Fruit fly (Drosophila melanogaster) Kc167 (cell line): ENCODE measurements around the gene CG2818.

Source experiments
- Myc ChIP-seq: fragments of >200 bp; optimal IDR thresholded peaks from 2 replicates; lab custom pipeline; 2017; ENCODE audit warnings: missing external identifiers
- Sin3A ChIP-seq: fragments of >200 bp; optimal IDR thresholded peaks from 2 replicates; lab custom pipeline; 2018; ENCODE audit warnings: missing external identifiers
- h ChIP-seq: fragments of >200 bp; optimal IDR thresholded peaks from 3 replicates; lab custom pipeline; 2018; ENCODE audit warnings: missing external identifiers
- insv ChIP-seq: fragments of >200 bp; optimal IDR thresholded peaks from 3 replicates; lab custom pipeline; 2018; ENCODE audit warnings: missing external identifiers
- psq ChIP-seq: fragments of >200 bp; optimal IDR thresholded peaks from 2 replicates; lab custom pipeline; 2017; ENCODE audit warnings: missing external identifiers
- ttk ChIP-seq: sonication (Bioruptor generic); optimal IDR thresholded peaks from 2 replicates; lab custom pipeline; 2017; ENCODE audit warnings: missing external identifiers

The CG2818 gene

dm6 chr2L:3712949-3713416 lies at the start of gene CG2818, which contains the start of gene CG31955:
Gene CG2818, plus strand, starts transcription at chr2L:3713360.
Gene CG31955, minus strand, starts transcription at chr2L:3713105.
- TF ChIP-seq ttk: no peak
- TF ChIP-seq insv (lab: Kevin White, UChicago): no peak
- TF ChIP-seq psq (lab: Kevin White, UChicago): no peak
- no peak for TF ChIP-seq h
- TF ChIP-seq Myc (lab: Kevin White, UChicago): no peak
- TF ChIP-seq Sin3A (lab: Kevin White, UChicago): no peak

dm6 chr2L:3668451-3668850 lies 44.7 kb upstream of the CG2818 start, which contains the start of gene Sfp24Ba:
Gene Sfp24Ba, minus strand, starts transcription at chr2L:3668551.
- TF ChIP-seq insv (lab: Kevin White, UChicago) (no peak), ttk (no peak), Myc (lab: Kevin White, UChicago) (no peak), Sin3A (lab: Kevin White, UChicago) (no peak), h (no peak), psq (lab: Kevin White, UChicago) (no peak)

dm6 chr2L:3669034-3669433 lies 44.1 kb upstream of the CG2818 start, which contains the start of gene Sfp24Bd:
Gene Sfp24Bd, minus strand, starts transcription at chr2L:3669134.
- TF ChIP-seq h (no peak), insv (lab: Kevin White, UChicago) (no peak), Sin3A (lab: Kevin White, UChicago) (no peak), Myc (lab: Kevin White, UChicago) (no peak), ttk (no peak), psq (lab: Kevin White, UChicago) (no peak)

- TF ChIP-seq insv (lab: Kevin White, UChicago) (no peak), Sin3A (lab: Kevin White, UChicago) (no peak), Myc (lab: Kevin White, UChicago) (no peak), ttk (no peak)
These were observed 43.5 kb upstream of the CG2818 start, which contains the start of gene Sfp24Bb for dm6 chr2L:3669675-3670074. Gene Sfp24Bb, minus strand, starts transcription at chr2L:3669775.

- TF ChIP-seq h (no peak), insv (lab: Kevin White, UChicago) (no peak), Sin3A (lab: Kevin White, UChicago) (no peak), Myc (lab: Kevin White, UChicago) (no peak), psq (lab: Kevin White, UChicago) (no peak), ttk (no peak)
These were observed 42.7 kb upstream of the CG2818 start, which contains the start of gene Sfp24Bc for dm6 chr2L:3670481-3670880. Gene Sfp24Bc, minus strand, starts transcription at chr2L:3670581.

dm6 chr2L:3675770-3676169 lies 37.4 kb upstream of the CG2818 start:
- no peak for TF ChIP-seq insv (lab: Kevin White, UChicago)
- TF ChIP-seq psq (lab: Kevin White, UChicago): no peak
- no peak for TF ChIP-seq h
- no peak for TF ChIP-seq Sin3A (lab: Kevin White, UChicago)
- no peak for TF ChIP-seq Myc (lab: Kevin White, UChicago)
- TF ChIP-seq ttk: no peak

dm6 chr2L:3681338-3681737 lies 31.8 kb upstream of the CG2818 start:
- TF ChIP-seq Myc (lab: Kevin White, UChicago) (no peak), ttk (no peak), insv (lab: Kevin White, UChicago) (no peak), Sin3A (lab: Kevin White, UChicago) (no peak), h (no peak), psq (lab: Kevin White, UChicago) (no peak)

- TF ChIP-seq psq (lab: Kevin White, UChicago) (no peak), insv (lab: Kevin White, UChicago) (no peak), ttk (no peak), Sin3A (lab: Kevin White, UChicago) (no peak)
These were observed 30.7 kb upstream of the CG2818 start for dm6 chr2L:3682489-3682888.

- TF ChIP-seq insv (lab: Kevin White, UChicago) (no peak), ttk (no peak), psq (lab: Kevin White, UChicago) (no peak), Sin3A (lab: Kevin White, UChicago) (no peak), Myc (lab: Kevin White, UChicago) (no peak), h (no peak)
These were observed 27.9 kb upstream of the CG2818 start for dm6 chr2L:3685139-3685851.

- TF ChIP-seq h (no peak), psq (lab: Kevin White, UChicago) (no peak), Sin3A (lab: Kevin White, UChicago) (no peak)
These were observed 20.7 kb upstream of the CG2818 start, which contains the start of gene CG16704 for dm6 chr2L:3692466-3692865. Gene CG16704, minus strand, starts transcription at chr2L:3692587.

- TF ChIP-seq h (no peak), insv (lab: Kevin White, UChicago) (no peak), Myc (lab: Kevin White, UChicago) (no peak), psq (lab: Kevin White, UChicago) (no peak), ttk (no peak), Sin3A (lab: Kevin White, UChicago) (no peak)
These were observed 20.1 kb upstream of the CG2818 start, which contains the start of gene CG3513 for dm6 chr2L:3693082-3693481. Gene CG3513, minus strand, starts transcription at chr2L:3693182.

dm6 chr2L:3693805-3694204 lies 19.4 kb upstream of the CG2818 start, which contains the start of gene Acp24A4:
Gene Acp24A4, minus strand, starts transcription at chr2L:3693905.
- TF ChIP-seq Sin3A (lab: Kevin White, UChicago) (no peak), ttk (no peak), insv (lab: Kevin White, UChicago) (no peak), h (no peak), Myc (lab: Kevin White, UChicago) (no peak), psq (lab: Kevin White, UChicago) (no peak)
